Fruit fly (Drosophila melanogaster): Measurements from ENCODE around the gene CG11837.

Gene CG11837

DNA sequence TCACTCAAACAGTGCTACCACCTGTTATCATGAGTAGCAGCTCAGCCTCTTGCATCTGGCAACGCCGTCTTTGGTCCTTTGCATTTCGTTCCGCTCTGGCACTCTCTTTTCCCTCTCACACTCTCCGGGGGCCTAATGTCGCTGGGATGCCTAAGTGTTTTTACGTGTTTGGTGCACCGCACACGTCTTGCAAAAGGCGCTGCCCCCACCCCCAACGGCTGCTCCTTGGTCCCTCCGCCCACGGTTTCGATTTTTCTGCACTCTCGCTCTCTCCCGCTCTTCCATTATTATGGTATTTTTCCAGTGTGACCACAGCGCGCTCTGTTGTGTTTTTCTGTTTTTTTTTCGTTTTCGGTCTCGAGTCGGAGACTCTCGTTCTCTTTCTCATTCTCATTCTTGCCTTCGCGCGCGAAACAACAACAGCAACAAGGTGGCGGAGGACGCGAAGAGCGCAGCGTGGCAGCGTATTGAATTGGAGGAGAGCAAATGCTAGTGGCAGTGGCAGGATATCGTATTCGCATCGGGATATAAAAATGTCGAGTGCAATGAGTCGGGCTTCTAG, 38.7 kb downstream of the CG11837 start (continued):
- TF ChIP-seq CG12769 (tag; optimal IDR thresholded peaks at IDR 0.05), result no peak
- TF ChIP-seq pb (GFP tag; optimal IDR thresholded peaks at IDR 0.05), result peak; percentile 6
- no peak for TF ChIP-seq CG11247 (GFP tag; IDR thresholded peaks at IDR 0.05)
- TF ChIP-seq sug (tag; optimal IDR thresholded peaks at IDR 0.05), result no peak
- peak; percentile 13 for TF ChIP-seq chn (GFP tag; optimal IDR thresholded peaks at IDR 0.05)
- TF ChIP-seq h (optimal IDR thresholded peaks at IDR 0.05), result no peak
- peak; percentile 49 to 86 for TF ChIP-seq Trl (optimal IDR thresholded peaks at IDR 0.05)
- TF ChIP-seq Trl (GFP tag; optimal IDR thresholded peaks at IDR 0.05), result peak; percentile 10
- TF ChIP-seq CG15479 (GFP tag; optimal IDR thresholded peaks at IDR 0.05), result no peak
- no peak for TF ChIP-seq CG2116 (GFP tag; optimal IDR thresholded peaks at IDR 0.05)
- TF ChIP-seq CG4360 (GFP tag; IDR thresholded peaks at IDR 0.05), result peak; percentile 70
- TF ChIP-seq p53 (GFP tag; optimal IDR thresholded peaks at IDR 0.05), result no peak
- peak; percentile 39; the same call in 1 of the 3 replicates for TF ChIP-seq CG34224 (GFP tag; IDR thresholded peaks at IDR 0.05; ENCODE audit: partially characterized antibody)
- TF ChIP-seq MTF-1 (GFP tag; optimal IDR thresholded peaks at IDR 0.05; ENCODE audit: borderline replicate concordance), result peak; percentile 3
- TF ChIP-seq CG1602 (GFP tag; optimal IDR thresholded peaks at IDR 0.05), result no peak
- peak; percentile 55 for TF ChIP-seq crol (GFP tag; IDR thresholded peaks at IDR 0.05)
- peak in 1 of 2 experiments; percentile 10 for TF ChIP-seq insv (GFP tag; optimal IDR thresholded peaks at IDR 0.05)
- peak; percentile 9 for TF ChIP-seq abd-A (tag; optimal IDR thresholded peaks at IDR 0.05)
- TF ChIP-seq phol (tag; optimal IDR thresholded peaks at IDR 0.05), result no peak
- TF ChIP-seq Aef1 (GFP tag; IDR thresholded peaks at IDR 0.05), result no peak
- no peak for TF ChIP-seq Gsc (GFP tag; IDR thresholded peaks at IDR 0.05)
- TF ChIP-seq chinmo (GFP tag; IDR thresholded peaks at IDR 0.05; ENCODE audit: partially characterized antibody), result 0 out of 4 replicates have a peak, but pooled peaks have one; percentile 78
- TF ChIP-seq rib (GFP tag; IDR thresholded peaks at IDR 0.05), result no peak
- TF ChIP-seq unc-4 (GFP tag; IDR thresholded peaks at IDR 0.05; ENCODE audit: partially characterized antibody), result peak; percentile 42; the same call in 1 of the 2 replicates
- no peak for TF ChIP-seq CG8924 (tag; optimal IDR thresholded peaks at IDR 0.05)
- no peak for TF ChIP-seq wdn (GFP tag; IDR thresholded peaks at IDR 0.05)
- peak; percentile 57 for TF ChIP-seq Med (GFP tag)
- no peak for TF ChIP-seq sim (GFP tag; IDR thresholded peaks at IDR 0.05)
- TF ChIP-seq CG33557 (GFP tag; optimal IDR thresholded peaks at IDR 0.05), result no peak
- TF ChIP-seq exex (tag; optimal IDR thresholded peaks at IDR 0.05), result no peak
- no peak for TF ChIP-seq kni (GFP tag; optimal IDR thresholded peaks at IDR 0.05)
- TF ChIP-seq her (GFP tag; optimal IDR thresholded peaks at IDR 0.05), result no peak
- no peak for TF ChIP-seq CG9817 (tag; optimal IDR thresholded peaks at IDR 0.05)
- TF ChIP-seq slp2 (GFP tag; optimal IDR thresholded peaks at IDR 0.05), result no peak
- no peak for TF ChIP-seq CG10274 (GFP tag; optimal IDR thresholded peaks at IDR 0.05)
- TF ChIP-seq zfh2 (GFP tag; optimal IDR thresholded peaks at IDR 0.05), result no peak
- peak; percentile 37 for TF ChIP-seq kah (GFP tag; optimal IDR thresholded peaks at IDR 0.05)
- no peak for TF ChIP-seq sisA (GFP tag; IDR thresholded peaks at IDR 0.05)
- 0 out of 2 replicates have a peak, but pooled peaks have one; percentile 21 for TF ChIP-seq Bgb (GFP tag; IDR thresholded peaks at IDR 0.05; ENCODE audit: partially characterized antibody)
- TF ChIP-seq cg (GFP tag; optimal IDR thresholded peaks at IDR 0.05), result peak; percentile 3
- no peak for TF ChIP-seq emc (GFP tag; optimal IDR thresholded peaks at IDR 0.05)

All from whole organism, embryonic.